Fruit fly (Drosophila melanogaster): ENCODE measurements around the gene CG11601.

CG11601 gene

DNA sequence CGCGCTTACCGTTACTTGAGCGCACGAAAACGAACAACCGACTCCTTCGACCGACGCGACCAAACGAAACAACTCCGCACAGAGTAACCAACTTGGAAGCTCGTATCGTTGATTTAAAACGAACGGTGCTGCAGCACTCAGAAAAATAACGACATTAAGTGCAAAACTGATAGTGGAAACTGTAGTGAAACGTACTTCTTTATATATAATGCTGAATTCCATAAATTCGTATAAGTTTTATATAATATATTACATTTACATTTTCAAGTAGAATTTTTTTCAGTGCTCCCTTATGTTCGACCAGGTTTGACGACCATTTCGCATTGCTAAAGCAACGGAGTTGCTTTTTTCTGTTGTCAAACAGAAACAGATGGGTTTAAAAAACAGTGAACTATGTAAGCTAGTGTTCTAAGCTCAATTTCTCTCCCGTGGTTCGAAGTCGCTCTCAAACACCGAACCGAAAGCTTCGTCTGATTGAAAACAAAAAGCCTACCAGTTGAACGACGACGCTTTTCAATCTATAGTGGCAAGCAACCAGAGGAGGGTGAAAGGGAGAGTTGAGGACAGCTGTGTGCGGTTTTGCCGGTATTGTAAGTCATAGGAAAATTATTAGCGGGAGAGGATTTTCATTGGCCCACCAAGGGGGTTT lies 15.5 kb downstream of the CG11601 start, which contains the start of gene CG17075 (continued):
- TF ChIP-seq Dp (GFP tag; optimal IDR thresholded peaks at IDR 0.05) (peak; percentile 13), B-H2 (GFP tag; optimal IDR thresholded peaks at IDR 0.05) (peak; percentile 80), CG30020 (tag; optimal IDR thresholded peaks at IDR 0.05) (peak; percentile 63), Doc2 (GFP tag; IDR thresholded peaks at IDR 0.05) (peak; percentile 82), ems (GFP tag; optimal IDR thresholded peaks at IDR 0.05) (peak; percentile 84), klu (GFP tag; IDR thresholded peaks at IDR 0.05) (peak; percentile 92), Hand (GFP tag; optimal IDR thresholded peaks at IDR 0.05) (peak; percentile 94), CG30431 (GFP tag; optimal IDR thresholded peaks at IDR 0.05) (peak; percentile 87), crc (GFP tag; optimal IDR thresholded peaks at IDR 0.05) (peak; percentile 51), Sry-β (GFP tag; optimal IDR thresholded peaks at IDR 0.05) (peak; percentile 6), HmgZ (tag; optimal IDR thresholded peaks at IDR 0.05) (peak; percentile 95), Elba2 (GFP tag; optimal IDR thresholded peaks at IDR 0.05) (no peak), abd-A (tag; optimal IDR thresholded peaks at IDR 0.05) (peak; percentile 72), bcd (GFP tag; optimal IDR thresholded peaks at IDR 0.05) (peak; percentile 85), CG32772 (GFP tag; IDR thresholded peaks at IDR 0.05) (peak; percentile 97), pnt (GFP tag; optimal IDR thresholded peaks at IDR 0.05) (peak; percentile 75), gce (GFP tag; IDR thresholded peaks at IDR 0.05) (peak; percentile 88), hkb (optimal IDR thresholded peaks at IDR 0.05) (no peak), hkb (GFP tag; IDR thresholded peaks at IDR 0.05) (peak; percentile 96), CG17359 (tag; optimal IDR thresholded peaks at IDR 0.05) (peak; percentile 96), tgo (GFP tag; IDR thresholded peaks at IDR 0.05) (peak; percentile 96), Nf-YC (tag; optimal IDR thresholded peaks at IDR 0.05) (peak; percentile 76), CG6791 (GFP tag; IDR thresholded peaks at IDR 0.05; ENCODE audit: partially characterized antibody) (no peak), Meics (GFP tag; optimal IDR thresholded peaks at IDR 0.05) (peak; percentile 97), HLH4C (GFP tag; IDR thresholded peaks at IDR 0.05; ENCODE audit: partially characterized antibody) (no peak), dm (GFP tag; optimal IDR thresholded peaks at IDR 0.05) (peak; percentile 31), zf30C (GFP tag; optimal IDR thresholded peaks at IDR 0.05) (peak; percentile 77), Atf6 (GFP tag; IDR thresholded peaks at IDR 0.05) (peak; percentile 97), CG8478 (optimal IDR thresholded peaks at IDR 0.05) (no peak), CG7786 (GFP tag; optimal IDR thresholded peaks at IDR 0.05) (peak; percentile 55), CG2712 (tag; optimal IDR thresholded peaks at IDR 0.05) (peak; percentile 92), chinmo (GFP tag; IDR thresholded peaks at IDR 0.05; ENCODE audit: partially characterized antibody) (no peak), CG2202 (tag; optimal IDR thresholded peaks at IDR 0.05) (peak; percentile 58), maf-S (GFP tag; optimal IDR thresholded peaks at IDR 0.05) (peak; percentile 62), p53 (GFP tag; optimal IDR thresholded peaks at IDR 0.05) (peak; percentile 67), jing (GFP tag; optimal IDR thresholded peaks at IDR 0.05) (peak; percentile 88), Dref (GFP tag; IDR thresholded peaks at IDR 0.05) (peak; percentile 32; the same call in 1 of the 2 replicates), seq (GFP tag; IDR thresholded peaks at IDR 0.05) (peak; percentile 94), al (GFP tag; IDR thresholded peaks at IDR 0.05) (peak; percentile 91), Max (GFP tag; optimal IDR thresholded peaks at IDR 0.05) (peak; percentile 95), tio (GFP tag; optimal IDR thresholded peaks at IDR 0.05) (peak; percentile 89), gem (tag; optimal IDR thresholded peaks at IDR 0.05) (peak; percentile 97), ranshi (GFP tag; IDR thresholded peaks at IDR 0.05) (peak; percentile 96), Lhr (GFP tag; optimal IDR thresholded peaks at IDR 0.05) (peak; percentile 61), CG6175 (GFP tag; IDR thresholded peaks at IDR 0.05) (peak; percentile 89), sisA (GFP tag; IDR thresholded peaks at IDR 0.05) (peak; percentile 92), stc (GFP tag; IDR thresholded peaks at IDR 0.05) (peak; percentile 93), CG30403 (GFP tag; optimal IDR thresholded peaks at IDR 0.05) (peak; percentile 96), CG8765 (GFP tag; IDR thresholded peaks at IDR 0.05) (0 out of 2 replicates have a peak, but pooled peaks have one; percentile 42), CG3847 (GFP tag; IDR thresholded peaks at IDR 0.05) (peak; percentile 96), Dip3 (GFP tag; optimal IDR thresholded peaks at IDR 0.05) (peak; percentile 71)

Measured in whole organism, embryonic.